Fruit fly (Drosophila melanogaster) whole organism, embryonic: ENCODE measurements around the gene Hr78.
A peak's percentile ranks its signal among the peaks of the same experiment; 100 is the strongest.

Experiments used
- Ada2b ChIP-seq: fragments of 200-800 bp; sonication (Bioruptor generic); IDR thresholded peaks from 2 replicates; pipeline ENCODE4 v1.3.6; 2022; ENCODE audit warnings: missing biosample characterization, missing genetic modification characterization
- CG12155 ChIP-seq: fragments of 200-800 bp; sonication (Bioruptor generic); optimal IDR thresholded peaks from 3 replicates; lab custom pipeline; 2016; ENCODE audit warnings: missing biosample characterization, missing genetic modification characterization
- CG12219 ChIP-seq: fragments of 200-800 bp; sonication (Bioruptor generic); optimal IDR thresholded peaks from 3 replicates; lab custom pipeline; 2018; ENCODE audit warnings: missing biosample characterization, mild to moderate bottlenecking, missing genetic modification characterization
- CG14050 ChIP-seq: fragments of 200-800 bp; sonication (Bioruptor generic); IDR thresholded peaks from 3 replicates; pipeline ENCODE4 v1.3.6; 2022; ENCODE audit warnings: missing biosample characterization, missing genetic modification characterization
- CG14667 ChIP-seq: fragments of 200-800 bp; sonication (Bioruptor generic); IDR thresholded peaks from 2 replicates; pipeline ENCODE4 v1.3.6; 2022; ENCODE audit warnings: missing biosample characterization, missing genetic modification characterization
- CG15269 ChIP-seq: fragments of 200-800 bp; sonication (Bioruptor generic); optimal IDR thresholded peaks from 2 replicates; lab custom pipeline; 2018; ENCODE audit warnings: missing biosample characterization, mild to moderate bottlenecking, missing genetic modification characterization, moderate library complexity
- CG18011 ChIP-seq: fragments of 200-800 bp; sonication (Bioruptor generic); optimal IDR thresholded peaks from 2 replicates; lab custom pipeline; 2017; ENCODE audit warnings: missing biosample characterization, missing genetic modification characterization, mild to moderate bottlenecking, moderate library complexity, missing genotype
- CG18476 ChIP-seq: fragments of 200-800 bp; sonication (Bioruptor generic); optimal IDR thresholded peaks from 2 replicates; lab custom pipeline; 2016; ENCODE audit warnings: missing biosample characterization, mild to moderate bottlenecking, missing genetic modification characterization
- CG2678 ChIP-seq: fragments of 200-800 bp; sonication (Bioruptor generic); optimal IDR thresholded peaks from 3 replicates; lab custom pipeline; 2019; ENCODE audit warnings: missing biosample characterization, mild to moderate bottlenecking, missing genetic modification characterization, moderate library complexity
- CG32772 ChIP-seq: fragments of 200-800 bp; sonication (Bioruptor generic); IDR thresholded peaks from 2 replicates; pipeline ENCODE4 v1.3.6; 2022; ENCODE audit warnings: missing biosample characterization, missing genetic modification characterization
- CG3407 ChIP-seq: fragments of 200-800 bp; sonication (Bioruptor generic); optimal IDR thresholded peaks from 2 replicates; lab custom pipeline; 2018; ENCODE audit warnings: missing biosample characterization, mild to moderate bottlenecking, missing genetic modification characterization
- CG34422 ChIP-seq: fragments of 200-800 bp; sonication (Bioruptor generic); IDR thresholded peaks from 3 replicates; pipeline ENCODE4 v1.3.6; 2022; ENCODE audit warnings: missing biosample characterization, missing genetic modification characterization
- CG5245 ChIP-seq: fragments of 200-800 bp; sonication (Bioruptor generic); optimal IDR thresholded peaks from 3 replicates; lab custom pipeline; 2016; ENCODE audit warnings: missing biosample characterization, missing genetic modification characterization
- CG7556 ChIP-seq: fragments of 200-800 bp; sonication (Bioruptor generic); optimal IDR thresholded peaks from 2 replicates; lab custom pipeline; 2017; ENCODE audit warnings: missing biosample characterization, mild to moderate bottlenecking, missing genetic modification characterization
- CG8944 ChIP-seq: fragments of 200-800 bp; sonication (Bioruptor generic); optimal IDR thresholded peaks from 3 replicates; lab custom pipeline; 2016; ENCODE audit warnings: missing biosample characterization, missing genetic modification characterization
- CG9215 ChIP-seq: fragments of 200-800 bp; sonication (Bioruptor generic); IDR thresholded peaks from 2 replicates; pipeline ENCODE4 v1.3.6; 2022; ENCODE audit warnings: missing biosample characterization, missing genetic modification characterization
- Deaf1 ChIP-seq: fragments of 200-800 bp; optimal IDR thresholded peaks from 3 replicates; lab custom pipeline; 2019; ENCODE audit warnings: missing biosample characterization, mild to moderate bottlenecking, missing genetic modification characterization, moderate library complexity
- E2f1 ChIP-seq: fragments of 200-800 bp; sonication (Bioruptor generic); IDR thresholded peaks from 2 replicates; pipeline ENCODE4 v1.3.6; 2022; ENCODE audit warnings: missing biosample characterization, missing genetic modification characterization
- E2f2 ChIP-seq: fragments of 200-800 bp; sonication (Bioruptor generic); IDR thresholded peaks from 2 replicates; pipeline ENCODE4 v1.3.6; 2022; ENCODE audit warnings: missing biosample characterization, missing genetic modification characterization
- ERR ChIP-seq: fragments of 200-800 bp; sonication (Bioruptor generic); optimal IDR thresholded peaks from 2 replicates; lab custom pipeline; 2016; ENCODE audit warnings: missing biosample characterization, missing genetic modification characterization
- Elba2 ChIP-seq: fragments of 200-800 bp; sonication (Bioruptor generic); optimal IDR thresholded peaks from 3 replicates; lab custom pipeline; 2016; ENCODE audit warnings: missing biosample characterization, missing genetic modification characterization
- Fer3 ChIP-seq: fragments of 200-800 bp; sonication (Bioruptor generic); optimal IDR thresholded peaks from 2 replicates; lab custom pipeline; 2018; ENCODE audit warnings: missing biosample characterization, mild to moderate bottlenecking, missing genetic modification characterization, moderate library complexity
- HLH4C ChIP-seq: fragments of 200-800 bp; sonication (Bioruptor generic); IDR thresholded peaks from 3 replicates; pipeline ENCODE4 v1.3.6; 2022; ENCODE audit warnings: missing biosample characterization, missing genetic modification characterization; ENCODE audit not compliant: partially characterized antibody
- Optix ChIP-seq: fragments of 200-800 bp; sonication (Bioruptor generic); IDR thresholded peaks from 3 replicates; pipeline ENCODE4 v1.3.6; 2022; ENCODE audit warnings: missing biosample characterization, missing genetic modification characterization
- Rx ChIP-seq: fragments of 200-800 bp; sonication (Bioruptor generic); IDR thresholded peaks from 2 replicates; pipeline ENCODE4 v1.3.6; 2022; ENCODE audit warnings: missing biosample characterization, missing genetic modification characterization
- Stat92E ChIP-seq, 3 experiments: fragments of >200 bp in 2 of 3; fragments of 200-800 bp in 1 of 3; sonication (Bioruptor generic) in 1 of 3; optimal IDR thresholded peaks; 2 replicates each; lab custom pipeline; 2017 to 2019; ENCODE audit warnings: missing biosample characterization in 3 of 3, missing genetic modification characterization in 3 of 3, mild to moderate bottlenecking in 1 of 3, moderate library complexity in 1 of 3
- al ChIP-seq: fragments of 200-800 bp; sonication (Bioruptor generic); IDR thresholded peaks from 2 replicates; pipeline ENCODE4 v1.3.6; 2022; ENCODE audit warnings: missing biosample characterization, missing genetic modification characterization
- az2 ChIP-seq: fragments of 200-800 bp; sonication (Bioruptor generic); optimal IDR thresholded peaks from 3 replicates; lab custom pipeline; 2016; ENCODE audit warnings: missing biosample characterization, missing genetic modification characterization
- bcd ChIP-seq: fragments of 200-800 bp; sonication (Bioruptor generic); optimal IDR thresholded peaks from 2 replicates; lab custom pipeline; 2017; ENCODE audit warnings: missing biosample characterization, mild to moderate bottlenecking, missing genetic modification characterization
- bigmax ChIP-seq: fragments of 200-800 bp; sonication (Bioruptor generic); optimal IDR thresholded peaks from 2 replicates; lab custom pipeline; 2018; ENCODE audit warnings: missing biosample characterization, mild to moderate bottlenecking, missing genetic modification characterization
- bsh ChIP-seq, 2 experiments: fragments of 200-800 bp; sonication (Bioruptor generic); optimal IDR thresholded peaks; 2 replicates each; lab custom pipeline; 2017 to 2018; ENCODE audit warnings: mild to moderate bottlenecking in 2 of 2, missing biosample characterization in 2 of 2, missing genetic modification characterization in 2 of 2, moderate library complexity in 1 of 2
- crp ChIP-seq, 2 experiments: fragments of 200-800 bp; sonication (Bioruptor generic); optimal IDR thresholded peaks; 2 replicates in 1 of 2; 3 replicates in 1 of 2; lab custom pipeline; 2017; ENCODE audit warnings: missing biosample characterization in 2 of 2, missing genetic modification characterization in 2 of 2, mild to moderate bottlenecking in 1 of 2, moderate library complexity in 1 of 2
- emc ChIP-seq: fragments of 200-800 bp; sonication (Bioruptor generic); optimal IDR thresholded peaks from 2 replicates; lab custom pipeline; 2016; ENCODE audit warnings: missing biosample characterization, missing genetic modification characterization
- exex ChIP-seq: fragments of 200-800 bp; sonication (Bioruptor generic); optimal IDR thresholded peaks from 4 replicates; lab custom pipeline; 2018; ENCODE audit warnings: missing biosample characterization, mild to moderate bottlenecking, missing genetic modification characterization, moderate library complexity
- fd102C ChIP-seq: fragments of 200-800 bp; sonication (Bioruptor generic); optimal IDR thresholded peaks from 2 replicates; lab custom pipeline; 2018; ENCODE audit warnings: missing biosample characterization, mild to moderate bottlenecking, missing genetic modification characterization, moderate library complexity
- fu2 ChIP-seq: fragments of 200-800 bp; sonication (Bioruptor generic); optimal IDR thresholded peaks from 2 replicates; lab custom pipeline; 2016; ENCODE audit warnings: missing biosample characterization, missing genetic modification characterization
- gt ChIP-seq: fragments of 200-800 bp; sonication (Bioruptor generic); IDR thresholded peaks from 2 replicates; pipeline ENCODE4 v1.3.6; 2022; ENCODE audit warnings: missing biosample characterization, missing genetic modification characterization
- jing ChIP-seq: fragments of 200-800 bp; sonication (Bioruptor generic); optimal IDR thresholded peaks from 2 replicates; lab custom pipeline; 2018; ENCODE audit warnings: missing biosample characterization, mild to moderate bottlenecking, missing genetic modification characterization
- lmd ChIP-seq: fragments of 200-800 bp; sonication (Bioruptor generic); IDR thresholded peaks from 2 replicates; pipeline ENCODE4 v1.3.6; 2022; ENCODE audit warnings: missing biosample characterization, missing genetic modification characterization
- mirr ChIP-seq: fragments of 200-800 bp; sonication (Bioruptor generic); optimal IDR thresholded peaks from 3 replicates; lab custom pipeline; 2018; ENCODE audit warnings: missing biosample characterization, mild to moderate bottlenecking, missing genetic modification characterization
- mld ChIP-seq: fragments of 200-800 bp; sonication (Bioruptor generic); IDR thresholded peaks from 3 replicates; pipeline ENCODE4 v1.3.6; 2022; ENCODE audit warnings: missing biosample characterization, missing genetic modification characterization; ENCODE audit not compliant: partially characterized antibody
- nmo ChIP-seq: fragments of 200-800 bp; sonication (Bioruptor generic); optimal IDR thresholded peaks from 2 replicates; lab custom pipeline; 2018; ENCODE audit warnings: missing biosample characterization, mild to moderate bottlenecking, missing genetic modification characterization, moderate library complexity
- nom ChIP-seq: fragments of 200-800 bp; sonication (Bioruptor generic); optimal IDR thresholded peaks from 2 replicates; lab custom pipeline; 2017; ENCODE audit warnings: missing biosample characterization, missing genetic modification characterization, mild to moderate bottlenecking, moderate library complexity, missing genetic modification reagents
- otp ChIP-seq: fragments of 200-800 bp; sonication (Bioruptor generic); IDR thresholded peaks from 3 replicates; pipeline ENCODE4, ENCODE4 v1.3.6; 2022; ENCODE audit warnings: missing biosample characterization, missing genetic modification characterization
- pb ChIP-seq: fragments of 200-800 bp; sonication (Bioruptor generic); optimal IDR thresholded peaks from 3 replicates; lab custom pipeline; 2016; ENCODE audit warnings: missing biosample characterization, missing genetic modification characterization
- schlank ChIP-seq: fragments of 200-800 bp; sonication (Bioruptor generic); optimal IDR thresholded peaks from 2 replicates; lab custom pipeline; 2018; ENCODE audit warnings: missing biosample characterization, mild to moderate bottlenecking, missing genetic modification characterization
- tup ChIP-seq: fragments of 200-800 bp; sonication (Bioruptor generic); optimal IDR thresholded peaks from 2 replicates; lab custom pipeline; 2016; ENCODE audit warnings: missing biosample characterization, mild to moderate bottlenecking, missing genetic modification characterization, moderate library complexity
- unpg ChIP-seq: fragments of 200-800 bp; sonication (Bioruptor generic); optimal IDR thresholded peaks from 3 replicates; lab custom pipeline; 2018; ENCODE audit warnings: missing biosample characterization, mild to moderate bottlenecking, missing genetic modification characterization, moderate library complexity
- wek ChIP-seq: fragments of 200-800 bp; sonication (Bioruptor generic); optimal IDR thresholded peaks from 3 replicates; lab custom pipeline; 2018; ENCODE audit warnings: missing biosample characterization, mild to moderate bottlenecking, missing genetic modification characterization, moderate library complexity

Hr78 gene

DNA sequence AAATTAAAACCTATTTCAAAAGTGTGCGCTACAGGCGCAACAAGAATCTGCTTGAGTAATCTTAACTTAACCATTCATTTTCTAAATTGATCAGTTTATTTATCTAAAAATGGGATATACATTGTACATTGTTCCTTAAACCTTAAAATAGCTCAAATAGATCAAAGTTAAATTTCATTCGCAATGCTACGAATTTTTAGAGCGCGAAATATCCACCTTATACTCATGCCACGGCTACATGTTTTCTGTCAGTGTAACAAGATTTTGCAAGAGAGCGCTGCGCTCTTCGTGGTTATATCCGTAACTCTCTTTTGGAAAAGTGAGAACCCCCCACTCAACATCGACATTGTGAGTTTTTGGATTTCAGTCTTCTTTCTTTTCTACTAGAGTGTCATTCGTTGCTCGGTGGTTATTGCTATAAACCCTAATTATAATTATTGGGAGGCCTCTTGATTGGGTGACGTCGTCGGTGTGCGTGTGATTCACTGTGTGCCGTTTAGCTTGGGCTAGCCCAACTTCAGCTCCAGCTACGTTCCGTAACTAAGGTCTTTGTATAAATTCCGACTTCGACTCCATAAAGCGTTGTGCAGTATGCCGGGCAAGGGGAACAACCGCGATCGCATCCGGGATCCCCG is 12.3 kb upstream of the Hr78 start (continued):
- TF ChIP-seq E2f1 (GFP tag; lab: Robert Waterston, UW) (no peak), nmo (GFP tag; lab: Kevin White, UChicago) (peak; percentile 37), schlank (tag; lab: Kevin White, UChicago) (no peak), fu2 (peak; percentile 19), al (GFP tag; lab: Robert Waterston, UW) (no peak), CG8944 (no peak), CG3407 (GFP tag; lab: Kevin White, UChicago) (peak; percentile 22), ERR (GFP tag; lab: Kevin White, UChicago) (no peak), pb (GFP tag; lab: Kevin White, UChicago) (peak; percentile 17), otp (0 out of 3 replicates have a peak, but pooled peaks have one; percentile 17), CG12155 (GFP tag; lab: Kevin White, UChicago) (peak; percentile 16), gt (GFP tag; lab: Robert Waterston, UW) (no peak), fd102C (GFP tag; lab: Kevin White, UChicago) (no peak), jing (GFP tag; lab: Kevin White, UChicago) (no peak), CG12219 (GFP tag; lab: Kevin White, UChicago) (peak; percentile 38), CG34422 (GFP tag; lab: Robert Waterston, UW) (no peak), CG14050 (GFP tag; lab: Robert Waterston, UW) (no peak), CG32772 (GFP tag; lab: Robert Waterston, UW) (no peak), Rx (GFP tag; lab: Robert Waterston, UW) (0 out of 2 replicates have a peak, but pooled peaks have one; percentile 27), Stat92E (GFP tag; optimal IDR thresholded peaks at IDR 0.05; lab: Kevin White, UChicago) (no peak), CG18476 (GFP tag; lab: Kevin White, UChicago) (peak; percentile 5), lmd (GFP tag; lab: Robert Waterston, UW) (no peak), E2f2 (GFP tag; lab: Robert Waterston, UW) (peak; percentile 24; the same call in 1 of the 2 replicates), CG15269 (tag; lab: Kevin White, UChicago) (peak; percentile 53), CG14667 (GFP tag; lab: Robert Waterston, UW) (no peak), HLH4C (GFP tag; lab: Robert Waterston, UW) (no peak), CG7556 (peak; percentile 51), exex (tag; lab: Kevin White, UChicago) (peak; percentile 82), bigmax (GFP tag; lab: Kevin White, UChicago) (no peak), unpg (GFP tag; lab: Kevin White, UChicago) (peak; percentile 52), CG18011 (GFP tag; lab: Kevin White, UChicago) (no peak), bsh (GFP tag; optimal IDR thresholded peaks at IDR 0.05; lab: Kevin White, UChicago) (peak in 1 of 2 experiments; percentile 53), Elba2 (GFP tag; lab: Kevin White, UChicago) (no peak), mirr (GFP tag; lab: Kevin White, UChicago) (no peak), CG2678 (tag; lab: Kevin White, UChicago) (peak; percentile 50), Deaf1 (tag; lab: Kevin White, UChicago) (no peak), emc (GFP tag; lab: Kevin White, UChicago) (no peak), wek (GFP tag; lab: Kevin White, UChicago) (no peak), mld (GFP tag; lab: Robert Waterston, UW) (no peak), az2 (GFP tag; lab: Kevin White, UChicago) (peak; percentile 23), Ada2b (GFP tag; lab: Robert Waterston, UW) (peak; percentile 24; the same call in 1 of the 2 replicates), bcd (GFP tag; lab: Kevin White, UChicago) (peak; percentile 6), nom (GFP tag; lab: Kevin White, UChicago) (peak; percentile 23), crp (GFP tag; optimal IDR thresholded peaks at IDR 0.05; lab: Kevin White, UChicago) (no peak), CG5245 (GFP tag; lab: Kevin White, UChicago) (peak; percentile 14), Optix (GFP tag; lab: Robert Waterston, UW) (no peak), CG9215 (GFP tag; lab: Robert Waterston, UW) (no peak), Fer3 (tag; lab: Kevin White, UChicago) (peak; percentile 9), tup (no peak)
